Worm (Caenorhabditis elegans): ENCODE results near the gene lys-5.
A peak's percentile ranks its signal among the peaks of the same experiment; 100 is the strongest.

lys-5 gene

ce11 chrIV:11625482-11625881, at the start of gene lys-5:
Gene lys-5 (minus strand): TSS chrIV:11625582.
- no peak for TF ChIP-seq flt-1 (GFP tag; IDR thresholded peaks at IDR 0.05)
- no peak for TF ChIP-seq klf-2 (GFP tag; conservative IDR thresholded peaks at IDR 0.05)
- TF ChIP-seq ref-1 (GFP tag; conservative IDR thresholded peaks at IDR 0.05): no peak
- no peak for TF ChIP-seq ztf-23 (GFP tag; IDR thresholded peaks at IDR 0.05)
- no peak for TF ChIP-seq med-1 (GFP tag; optimal IDR thresholded peaks at IDR 0.05; ENCODE audit: insufficient read depth)
- TF ChIP-seq cog-1 (tag; optimal IDR thresholded peaks at IDR 0.05): no peak
- no peak for TF ChIP-seq T22C8.4 (GFP tag; IDR thresholded peaks at IDR 0.05)
- no peak for TF ChIP-seq ztf-29 (GFP tag; IDR thresholded peaks at IDR 0.05)
- TF ChIP-seq tab-1 (GFP tag; IDR thresholded peaks at IDR 0.05): no peak

- no peak for TF ChIP-seq T22C8.4 (GFP tag; IDR thresholded peaks at IDR 0.05)
Measured at ce11 chrIV:11673543-11673942, 48.2 kb upstream of the lys-5 start, which contains the start of gene inx-8. Gene inx-8 (plus strand): TSS chrIV:11673843.

ce11 chrIV:11668001-11668400, 42.6 kb upstream of the lys-5 start, which contains the start of gene atg-4.2:
Gene atg-4.2 (plus strand): TSS chrIV:11668024.
- TF ChIP-seq T22C8.4 (GFP tag; IDR thresholded peaks at IDR 0.05): no peak
- no peak for TF ChIP-seq tab-1 (GFP tag; IDR thresholded peaks at IDR 0.05)
- no peak for TF ChIP-seq ref-1 (GFP tag; conservative IDR thresholded peaks at IDR 0.05)
- no peak for TF ChIP-seq flt-1 (GFP tag; IDR thresholded peaks at IDR 0.05)

ce11 chrIV:11665010-11665409, 39.6 kb upstream of the lys-5 start, which contains the start of gene ZK809.9:
Gene ZK809.9 (plus strand): TSS chrIV:11665310.
- TF ChIP-seq klf-2 (GFP tag; conservative IDR thresholded peaks at IDR 0.05) (no peak), flt-1 (GFP tag; IDR thresholded peaks at IDR 0.05) (no peak), ref-1 (GFP tag; conservative IDR thresholded peaks at IDR 0.05) (no peak), tab-1 (GFP tag; IDR thresholded peaks at IDR 0.05) (no peak), ztf-29 (GFP tag; IDR thresholded peaks at IDR 0.05) (no peak), ztf-23 (GFP tag; IDR thresholded peaks at IDR 0.05) (no peak), cog-1 (tag; optimal IDR thresholded peaks at IDR 0.05) (no peak), med-1 (GFP tag; optimal IDR thresholded peaks at IDR 0.05; ENCODE audit: insufficient read depth) (no peak), T22C8.4 (GFP tag; IDR thresholded peaks at IDR 0.05) (no peak)

DNA sequence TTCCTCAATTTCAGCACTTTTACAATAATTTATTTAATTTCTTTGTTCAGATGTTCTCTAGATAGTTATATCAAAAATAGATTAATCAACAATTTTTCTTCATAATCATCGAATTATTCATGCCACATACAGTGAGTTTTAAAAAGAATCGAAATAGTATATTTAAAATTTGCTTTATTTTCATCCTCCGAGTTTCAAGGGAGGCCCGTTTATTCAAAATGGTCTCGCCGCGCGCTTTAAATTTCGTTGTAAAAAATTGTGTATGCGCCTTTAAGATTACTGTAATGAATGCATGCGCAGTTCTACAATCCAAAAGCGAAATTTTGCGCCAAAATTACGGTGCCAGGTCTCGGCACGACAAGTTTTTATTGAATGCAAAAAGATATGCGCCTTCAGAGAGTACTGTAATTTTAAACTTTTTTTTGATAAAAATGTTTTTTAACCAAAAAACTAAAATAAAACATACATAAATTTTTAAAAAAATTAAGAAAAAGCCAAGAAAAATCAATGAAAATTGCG, 34.5 kb upstream of the lys-5 start, which contains the start of gene ZK792.1:
ZK792.1 (plus strand) TSS at position 51 of the 519 bp plus-strand sequence.
- TF ChIP-seq flt-1 (GFP tag; IDR thresholded peaks at IDR 0.05): no peak
- TF ChIP-seq tab-1 (GFP tag; IDR thresholded peaks at IDR 0.05): no peak
- TF ChIP-seq cog-1 (tag; optimal IDR thresholded peaks at IDR 0.05): no peak
- no peak for TF ChIP-seq ref-1 (GFP tag; conservative IDR thresholded peaks at IDR 0.05)
- TF ChIP-seq klf-2 (GFP tag; conservative IDR thresholded peaks at IDR 0.05): no peak

- no peak for TF ChIP-seq med-1 (GFP tag; optimal IDR thresholded peaks at IDR 0.05; ENCODE audit: insufficient read depth)
- no peak for TF ChIP-seq T22C8.4 (GFP tag; IDR thresholded peaks at IDR 0.05)
- TF ChIP-seq klf-2 (GFP tag; conservative IDR thresholded peaks at IDR 0.05): no peak
- TF ChIP-seq ztf-23 (GFP tag; IDR thresholded peaks at IDR 0.05): no peak
- no peak for TF ChIP-seq tab-1 (GFP tag; IDR thresholded peaks at IDR 0.05)
- TF ChIP-seq ref-1 (GFP tag; conservative IDR thresholded peaks at IDR 0.05): no peak
- TF ChIP-seq cog-1 (tag; optimal IDR thresholded peaks at IDR 0.05): no peak
- no peak for TF ChIP-seq ztf-29 (GFP tag; IDR thresholded peaks at IDR 0.05)
- TF ChIP-seq flt-1 (GFP tag; IDR thresholded peaks at IDR 0.05): no peak
Measured at ce11 chrIV:11656144-11656780, 30.9 kb upstream of the lys-5 start, which contains the start of gene ZK809.5. Gene ZK809.5 (plus strand): TSS chrIV:11656730.

ce11 chrIV:11655370-11655769, 30.0 kb upstream of the lys-5 start, which contains the start of gene ent-1:
Gene ent-1 (minus strand): TSS chrIV:11655470.
- TF ChIP-seq ztf-29 (GFP tag; IDR thresholded peaks at IDR 0.05): no peak
- no peak for TF ChIP-seq ztf-23 (GFP tag; IDR thresholded peaks at IDR 0.05)
- no peak for TF ChIP-seq cog-1 (tag; optimal IDR thresholded peaks at IDR 0.05)
- TF ChIP-seq tab-1 (GFP tag; IDR thresholded peaks at IDR 0.05): no peak
- no peak for TF ChIP-seq flt-1 (GFP tag; IDR thresholded peaks at IDR 0.05)
- TF ChIP-seq ref-1 (GFP tag; conservative IDR thresholded peaks at IDR 0.05): no peak
- TF ChIP-seq med-1 (GFP tag; optimal IDR thresholded peaks at IDR 0.05; ENCODE audit: insufficient read depth): no peak
- no peak for TF ChIP-seq klf-2 (GFP tag; conservative IDR thresholded peaks at IDR 0.05)
- TF ChIP-seq T22C8.4 (GFP tag; IDR thresholded peaks at IDR 0.05): no peak

- TF ChIP-seq ref-1 (GFP tag; conservative IDR thresholded peaks at IDR 0.05) (no peak), flt-1 (GFP tag; IDR thresholded peaks at IDR 0.05) (no peak), ztf-29 (GFP tag; IDR thresholded peaks at IDR 0.05) (peak; percentile 59; the same call in 1 of the 2 replicates)
Measured at ce11 chrIV:11651965-11652453, 26.6 kb upstream of the lys-5 start, which contains the start of the genes acl-3 and ndub-6. Gene acl-3 (minus strand): TSS chrIV:11652023. Gene ndub-6 (plus strand): TSS chrIV:11652403.

DNA sequence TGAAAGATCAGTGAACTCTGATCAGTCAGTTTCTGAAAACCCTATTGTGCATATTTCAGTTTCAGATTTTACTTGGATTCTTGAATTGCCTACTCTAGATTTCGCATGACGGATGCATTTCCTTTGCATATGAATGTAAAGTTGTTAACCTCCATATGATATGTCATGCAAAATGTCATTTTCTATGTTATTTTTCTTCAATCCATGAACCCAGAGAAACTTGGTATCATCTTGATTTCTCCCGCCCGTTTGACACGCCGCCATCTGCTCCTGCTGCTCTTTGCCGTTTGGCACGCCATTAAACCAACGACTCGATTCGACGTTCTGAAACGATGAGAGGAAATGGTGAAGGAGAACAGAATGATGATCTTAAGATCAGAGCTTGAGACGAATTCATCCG, 25.0 kb upstream of the lys-5 start:
- TF ChIP-seq ztf-29 (GFP tag; IDR thresholded peaks at IDR 0.05): no peak
- TF ChIP-seq flt-1 (GFP tag; IDR thresholded peaks at IDR 0.05): no peak
- no peak for TF ChIP-seq klf-2 (GFP tag; conservative IDR thresholded peaks at IDR 0.05)
- TF ChIP-seq T22C8.4 (GFP tag; IDR thresholded peaks at IDR 0.05): no peak
- TF ChIP-seq med-1 (GFP tag; optimal IDR thresholded peaks at IDR 0.05; ENCODE audit: insufficient read depth): no peak
- no peak for TF ChIP-seq tab-1 (GFP tag; IDR thresholded peaks at IDR 0.05)

- TF ChIP-seq ztf-29 (GFP tag; IDR thresholded peaks at IDR 0.05): no peak
- TF ChIP-seq cog-1 (tag; optimal IDR thresholded peaks at IDR 0.05): no peak
- no peak for TF ChIP-seq ref-1 (GFP tag; conservative IDR thresholded peaks at IDR 0.05)
- no peak for TF ChIP-seq T22C8.4 (GFP tag; IDR thresholded peaks at IDR 0.05)
- TF ChIP-seq tab-1 (GFP tag; IDR thresholded peaks at IDR 0.05): no peak
- no peak for TF ChIP-seq ztf-23 (GFP tag; IDR thresholded peaks at IDR 0.05)
- TF ChIP-seq flt-1 (GFP tag; IDR thresholded peaks at IDR 0.05): no peak
- no peak for TF ChIP-seq klf-2 (GFP tag; conservative IDR thresholded peaks at IDR 0.05)
- TF ChIP-seq med-1 (GFP tag; optimal IDR thresholded peaks at IDR 0.05; ENCODE audit: insufficient read depth): no peak
Measured at ce11 chrIV:11649031-11649430, 23.6 kb upstream of the lys-5 start, which contains the start of gene ZK809.8. Gene ZK809.8 (minus strand): TSS chrIV:11649064.
